Fruit fly (Drosophila melanogaster): ENCODE data around the gene Mgat2.

DNA sequence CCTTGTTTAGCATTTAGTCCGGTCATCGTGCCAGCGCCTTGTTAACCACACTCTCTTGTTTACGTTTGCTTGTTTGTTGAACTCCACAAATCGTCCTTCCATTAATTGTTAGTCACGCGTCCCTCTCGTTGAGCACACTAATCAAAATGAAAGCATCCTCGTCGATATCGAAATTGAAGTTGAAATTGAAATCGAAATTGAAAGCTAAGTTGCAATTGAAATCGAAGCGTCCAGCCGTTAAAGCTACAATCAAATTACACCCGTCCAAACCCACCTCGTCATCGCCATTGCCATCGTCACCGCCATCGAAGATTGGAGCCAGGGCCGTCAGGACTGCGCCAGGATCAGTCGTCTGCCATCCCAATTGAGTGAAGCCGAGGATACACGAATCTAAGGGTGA is 1.4 kb upstream of the Mgat2 start:
- TF ChIP-seq pan (optimal IDR thresholded peaks at IDR 0.05), result no peak
- TF ChIP-seq usp (GFP tag; optimal IDR thresholded peaks at IDR 0.05), result no peak
- no peak for TF ChIP-seq EcR (GFP tag; optimal IDR thresholded peaks at IDR 0.05)
- TF ChIP-seq CG8478 (optimal IDR thresholded peaks at IDR 0.05), result no peak
- TF ChIP-seq psq (optimal IDR thresholded peaks at IDR 0.05), result no peak

Measured in whole organism.